Worm (Caenorhabditis elegans) whole organism, L4/young adult: ENCODE results near the gene tnt-3.

Experiments
- W03F9.2 ChIP-seq: fragments of 150-350 bp; optimal IDR thresholded peaks from 2 replicates; lab custom pipeline; 2014; ENCODE audit warnings: missing biosample characterization, missing genetic modification characterization
- dao-5 ChIP-seq: sonication (generic microtip); optimal IDR thresholded peaks from 2 replicates; lab custom pipeline; 2016; ENCODE audit warnings: missing genotype, missing genetic modification characterization, moderate library complexity, missing compliant biosample characterization
- him-1 ChIP-seq: sonication (generic microtip); optimal IDR thresholded peaks from 2 replicates; lab custom pipeline; 2016; ENCODE audit warnings: missing genotype, missing genetic modification reagents, missing genetic modification characterization, missing compliant biosample characterization

ce11 chrX:7906430-7907014, 38.4 kb downstream of the tnt-3 start, which contains the start of gene C39D10.1:
- TF ChIP-seq dao-5 = no peak
- no peak for TF ChIP-seq him-1 (tag; lab: Kevin White, UChicago)
- peak; percentile 4 for TF ChIP-seq W03F9.2 (tag; lab: Kevin White, UChicago)
